Worm (Caenorhabditis elegans) whole organism, L3 larva: Measurements from ENCODE around the gene pld-1.

Experiments
- fkh-10 ChIP-seq: sonication (generic microtip); optimal IDR thresholded peaks from 2 replicates; lab custom pipeline; 2017; ENCODE audit warnings: missing biosample characterization, missing genetic modification reagents, missing genetic modification characterization
- lsy-12 ChIP-seq: sonication (generic microtip); optimal IDR thresholded peaks from 2 replicates; lab custom pipeline; 2016; ENCODE audit warnings: mild to moderate bottlenecking, missing genetic modification characterization, missing compliant biosample characterization
- nhr-12 ChIP-seq: fragments of 150-350 bp; optimal IDR thresholded peaks from 2 replicates; lab custom pipeline; 2014; ENCODE audit warnings: missing biosample characterization, missing genetic modification characterization
- nhr-23 ChIP-seq: fragments of 150-350 bp; optimal IDR thresholded peaks from 2 replicates; lab custom pipeline; 2014; ENCODE audit warnings: missing biosample characterization, missing genetic modification reagents, missing genetic modification characterization
- nhr-25 ChIP-seq: sonication (generic microtip); optimal IDR thresholded peaks from 2 replicates; lab custom pipeline; 2017; ENCODE audit warnings: missing biosample characterization, missing genetic modification characterization
- skn-1 ChIP-seq: fragments of 150-350 bp; optimal IDR thresholded peaks from 2 replicates; lab custom pipeline; 2014; ENCODE audit warnings: missing biosample characterization, missing genetic modification characterization
- snpc-4 ChIP-seq: fragments of 150-350 bp; optimal IDR thresholded peaks from 2 replicates; lab custom pipeline; 2014; ENCODE audit warnings: missing biosample characterization, missing genetic modification characterization
- ztf-11 ChIP-seq: fragments of 150-350 bp; optimal IDR thresholded peaks from 2 replicates; lab custom pipeline; 2014; ENCODE audit warnings: missing biosample characterization, missing genetic modification characterization

- TF ChIP-seq fkh-10 (GFP tag; lab: Kevin White, UChicago) = no peak
- no peak for TF ChIP-seq nhr-12
- no peak for TF ChIP-seq snpc-4 (tag; lab: Kevin White, UChicago)
- no peak for TF ChIP-seq ztf-11 (tag; lab: Kevin White, UChicago)
- no peak for TF ChIP-seq nhr-25 (tag; lab: Kevin White, UChicago)
- no peak for TF ChIP-seq lsy-12 (tag; lab: Kevin White, UChicago)
- TF ChIP-seq skn-1 (tag; lab: Kevin White, UChicago) = no peak
- no peak for TF ChIP-seq nhr-23 (tag; lab: Kevin White, UChicago)
Observed at ce11 chrII:5040631-5041156, 50.8 kb downstream of the pld-1 start, which contains the start of gene F33G12.7.
